Fruit fly (Drosophila melanogaster) whole organism, embryonic: Measurements from ENCODE around the gene Mtl.

Source experiments
- Abd-B ChIP-seq: fragments of 200-800 bp; sonication (Bioruptor generic); optimal IDR thresholded peaks from 2 replicates; lab custom pipeline; 2018; ENCODE audit warnings: missing biosample characterization, mild to moderate bottlenecking, missing genetic modification characterization, moderate library complexity
- Bteb2 ChIP-seq: fragments of 200-800 bp; sonication (Bioruptor generic); optimal IDR thresholded peaks from 2 replicates; lab custom pipeline; 2016; ENCODE audit warnings: missing biosample characterization, missing genetic modification characterization
- CG10959 ChIP-seq: fragments of 200-800 bp; sonication (Bioruptor generic); IDR thresholded peaks from 2 replicates; pipeline ENCODE4 v1.3.6; 2022; ENCODE audit warnings: missing biosample characterization, missing genetic modification characterization
- CG11398 ChIP-seq: fragments of 200-800 bp; sonication (Bioruptor generic); optimal IDR thresholded peaks from 2 replicates; lab custom pipeline; 2016; ENCODE audit warnings: missing biosample characterization, missing genetic modification characterization
- CG11504 ChIP-seq: fragments of 200-800 bp; sonication (Bioruptor generic); optimal IDR thresholded peaks from 3 replicates; lab custom pipeline; 2019; ENCODE audit warnings: missing biosample characterization, mild to moderate bottlenecking, missing genetic modification characterization, moderate library complexity
- CG11696 ChIP-seq: fragments of 200-800 bp; sonication (Bioruptor generic); IDR thresholded peaks from 2 replicates; pipeline ENCODE4 v1.3.6; 2022; ENCODE audit warnings: missing biosample characterization, missing genetic modification characterization
- CG12104 ChIP-seq: fragments of 200-800 bp; sonication (Bioruptor generic); optimal IDR thresholded peaks from 3 replicates; lab custom pipeline; 2016; ENCODE audit warnings: missing biosample characterization, missing genetic modification characterization
- CG12659 ChIP-seq: fragments of 200-800 bp; sonication (Bioruptor generic); optimal IDR thresholded peaks from 3 replicates; lab custom pipeline; 2017; ENCODE audit warnings: mild to moderate bottlenecking, missing biosample characterization, missing genetic modification reagents, missing genetic modification characterization
- CG12769 ChIP-seq: fragments of 200-800 bp; sonication (Bioruptor generic); optimal IDR thresholded peaks from 2 replicates; lab custom pipeline; 2019; ENCODE audit warnings: missing biosample characterization, mild to moderate bottlenecking, missing genetic modification characterization, moderate library complexity
- CG15269 ChIP-seq: fragments of 200-800 bp; sonication (Bioruptor generic); optimal IDR thresholded peaks from 2 replicates; lab custom pipeline; 2018; ENCODE audit warnings: missing biosample characterization, mild to moderate bottlenecking, missing genetic modification characterization, moderate library complexity
- CG1602 ChIP-seq: fragments of 200-800 bp; sonication (Bioruptor generic); optimal IDR thresholded peaks from 3 replicates; lab custom pipeline; 2016; ENCODE audit warnings: missing biosample characterization, missing genetic modification characterization
- CG17359 ChIP-seq: fragments of 200-800 bp; sonication (Bioruptor generic); optimal IDR thresholded peaks from 3 replicates; lab custom pipeline; 2018; ENCODE audit warnings: missing biosample characterization, mild to moderate bottlenecking, missing genetic modification characterization, moderate library complexity
- CG18619 ChIP-seq: fragments of 200-800 bp; sonication (Bioruptor generic); optimal IDR thresholded peaks from 3 replicates; lab custom pipeline; 2017; ENCODE audit warnings: missing biosample characterization, mild to moderate bottlenecking, missing genetic modification characterization
- CG3065 ChIP-seq: fragments of 200-800 bp; sonication (Bioruptor generic); optimal IDR thresholded peaks from 2 replicates; lab custom pipeline; 2016; ENCODE audit warnings: missing biosample characterization, missing genetic modification characterization
- CG3163 ChIP-seq: fragments of 200-800 bp; sonication (Bioruptor generic); optimal IDR thresholded peaks from 3 replicates; lab custom pipeline; 2016; ENCODE audit warnings: missing biosample characterization, missing genetic modification characterization
- CG3407 ChIP-seq: fragments of 200-800 bp; sonication (Bioruptor generic); optimal IDR thresholded peaks from 2 replicates; lab custom pipeline; 2018; ENCODE audit warnings: missing biosample characterization, mild to moderate bottlenecking, missing genetic modification characterization
- CG34224 ChIP-seq: fragments of 200-800 bp; sonication (Bioruptor generic); IDR thresholded peaks from 3 replicates; pipeline ENCODE4 v1.3.6; 2022; ENCODE audit warnings: missing biosample characterization, missing genetic modification characterization; ENCODE audit not compliant: partially characterized antibody
- CG3847 ChIP-seq: fragments of 200-800 bp; sonication (Bioruptor generic); IDR thresholded peaks from 2 replicates; pipeline ENCODE4 v1.3.6; 2022; ENCODE audit warnings: missing biosample characterization, missing genetic modification characterization
- CG5180 ChIP-seq: fragments of 200-800 bp; sonication (Bioruptor generic); optimal IDR thresholded peaks from 3 replicates; lab custom pipeline; 2017; ENCODE audit warnings: missing biosample characterization, missing genetic modification characterization, mild to moderate bottlenecking, moderate library complexity, missing genetic modification reagents
- CG7963 ChIP-seq: fragments of 200-800 bp; sonication (Bioruptor generic); IDR thresholded peaks from 3 replicates; pipeline ENCODE4 v1.3.6; 2022; ENCODE audit warnings: missing biosample characterization, missing genetic modification characterization; ENCODE audit not compliant: partially characterized antibody
- CrebB ChIP-seq: fragments of 200-800 bp; sonication (Bioruptor generic); optimal IDR thresholded peaks from 3 replicates; lab custom pipeline; 2018; ENCODE audit warnings: missing biosample characterization, mild to moderate bottlenecking, missing genetic modification characterization
- D19B ChIP-seq: fragments of 200-800 bp; sonication (Bioruptor generic); optimal IDR thresholded peaks from 2 replicates; lab custom pipeline; 2017; ENCODE audit warnings: missing biosample characterization, mild to moderate bottlenecking, missing genetic modification characterization
- Dip3 ChIP-seq: fragments of 200-800 bp; sonication (Bioruptor generic); optimal IDR thresholded peaks from 3 replicates; lab custom pipeline; 2016; ENCODE audit warnings: missing biosample characterization, missing genetic modification characterization
- HLH3B ChIP-seq: fragments of 200-800 bp; sonication (Bioruptor generic); IDR thresholded peaks from 2 replicates; pipeline ENCODE4 v1.3.6; 2022; ENCODE audit warnings: missing biosample characterization, missing genetic modification characterization
- MTF-1 ChIP-seq: fragments of 200-800 bp; sonication (Bioruptor generic); optimal IDR thresholded peaks from 2 replicates; lab custom pipeline; 2018; ENCODE audit warnings: missing biosample characterization, mild to moderate bottlenecking, missing genetic modification characterization, borderline replicate concordance
- Mad ChIP-seq: fragments of 200-800 bp; sonication (Bioruptor generic); optimal IDR thresholded peaks from 2 replicates; lab custom pipeline; 2016; ENCODE audit warnings: missing biosample characterization, missing genetic modification characterization
- Meics ChIP-seq: fragments of 200-800 bp; sonication (Bioruptor generic); optimal IDR thresholded peaks from 2 replicates; lab custom pipeline; 2017; ENCODE audit warnings: missing biosample characterization, mild to moderate bottlenecking, missing genetic modification characterization
- Myb ChIP-seq: fragments of 200-800 bp; sonication (Bioruptor generic); optimal IDR thresholded peaks from 2 replicates; lab custom pipeline; 2016; ENCODE audit warnings: missing biosample characterization, missing genetic modification characterization
- Ptx1 ChIP-seq: fragments of 200-800 bp; sonication (Bioruptor generic); IDR thresholded peaks from 2 replicates; pipeline ENCODE4 v1.3.6; 2022; ENCODE audit warnings: missing biosample characterization, missing genetic modification characterization
- Rfx ChIP-seq: fragments of 200-800 bp; sonication (Bioruptor generic); IDR thresholded peaks from 2 replicates; pipeline ENCODE4 v1.3.6; 2022; ENCODE audit warnings: missing biosample characterization, missing genetic modification characterization
- TFAM ChIP-seq: fragments of 200-800 bp; sonication (Bioruptor generic); optimal IDR thresholded peaks from 2 replicates; lab custom pipeline; 2017; ENCODE audit warnings: missing biosample characterization, missing genetic modification characterization, inconsistent platforms
- Xbp1 ChIP-seq: fragments of 200-800 bp; sonication (Bioruptor generic); optimal IDR thresholded peaks from 3 replicates; lab custom pipeline; 2016; ENCODE audit warnings: missing biosample characterization, mild to moderate bottlenecking, missing genetic modification characterization
- ap ChIP-seq: fragments of 200-800 bp; sonication (Bioruptor generic); IDR thresholded peaks from 2 replicates; pipeline ENCODE4 v1.3.6; 2022; ENCODE audit warnings: missing biosample characterization, missing genetic modification characterization
- ato ChIP-seq: fragments of 200-800 bp; sonication (Bioruptor generic); IDR thresholded peaks from 2 replicates; pipeline ENCODE4 v1.3.6; 2022; ENCODE audit warnings: missing biosample characterization, missing genetic modification characterization; ENCODE audit not compliant: partially characterized antibody
- crp ChIP-seq, 2 experiments: fragments of 200-800 bp; sonication (Bioruptor generic); optimal IDR thresholded peaks; 2 replicates in 1 of 2; 3 replicates in 1 of 2; lab custom pipeline; 2017; ENCODE audit warnings: missing biosample characterization in 2 of 2, missing genetic modification characterization in 2 of 2, mild to moderate bottlenecking in 1 of 2, moderate library complexity in 1 of 2
- eyg ChIP-seq: fragments of 200-800 bp; sonication (Bioruptor generic); optimal IDR thresholded peaks from 3 replicates; lab custom pipeline; 2016; ENCODE audit warnings: missing biosample characterization, missing genetic modification characterization
- fd3F ChIP-seq: fragments of 200-800 bp; sonication (Bioruptor generic); optimal IDR thresholded peaks from 2 replicates; lab custom pipeline; 2018; ENCODE audit warnings: missing biosample characterization, mild to moderate bottlenecking, missing genetic modification characterization, moderate library complexity
- fru ChIP-seq: fragments of >200 bp; optimal IDR thresholded peaks from 2 replicates; lab custom pipeline; 2017
- gcm ChIP-seq: fragments of 200-800 bp; sonication (Bioruptor generic); optimal IDR thresholded peaks from 2 replicates; lab custom pipeline; 2019; ENCODE audit warnings: missing biosample characterization, mild to moderate bottlenecking, missing genetic modification characterization, moderate library complexity
- gfzf ChIP-seq: fragments of 200-800 bp; sonication (Bioruptor generic); optimal IDR thresholded peaks from 2 replicates; lab custom pipeline; 2016; ENCODE audit warnings: missing biosample characterization, mild to moderate bottlenecking, missing genetic modification characterization, moderate library complexity
- ken ChIP-seq: fragments of 200-800 bp; sonication (Bioruptor generic); IDR thresholded peaks from 3 replicates; pipeline ENCODE4 v1.3.6; 2022; ENCODE audit warnings: missing biosample characterization, missing genetic modification characterization
- lbe ChIP-seq: fragments of 200-800 bp; sonication (Bioruptor generic); optimal IDR thresholded peaks from 2 replicates; lab custom pipeline; 2016; ENCODE audit warnings: missing biosample characterization, mild to moderate bottlenecking, missing genetic modification characterization
- luna ChIP-seq: fragments of 200-800 bp; sonication (Bioruptor generic); optimal IDR thresholded peaks from 2 replicates; lab custom pipeline; 2016; ENCODE audit warnings: missing biosample characterization, missing genetic modification characterization
- repo ChIP-seq: fragments of 200-800 bp; sonication (Bioruptor generic); optimal IDR thresholded peaks from 2 replicates; lab custom pipeline; 2016; ENCODE audit warnings: missing biosample characterization, missing genetic modification characterization
- run ChIP-seq: fragments of 200-800 bp; sonication (Bioruptor generic); optimal IDR thresholded peaks from 3 replicates; lab custom pipeline; 2018; ENCODE audit warnings: missing biosample characterization, mild to moderate bottlenecking, missing genetic modification characterization
- sisA ChIP-seq: fragments of 200-800 bp; sonication (Bioruptor generic); IDR thresholded peaks from 2 replicates; pipeline ENCODE4 v1.3.6; 2022; ENCODE audit warnings: missing biosample characterization, missing genetic modification characterization
- slou ChIP-seq: fragments of 200-800 bp; sonication (Bioruptor generic); optimal IDR thresholded peaks from 3 replicates; lab custom pipeline; 2016; ENCODE audit warnings: missing biosample characterization, missing genetic modification characterization
- tll ChIP-seq, 2 experiments: fragments of 200-800 bp in 1 of 2; fragments of >200 bp in 1 of 2; sonication (Bioruptor generic) in 1 of 2; optimal IDR thresholded peaks; 2 replicates each; lab custom pipeline; 2017 to 2019; ENCODE audit warnings: missing biosample characterization in 2 of 2, missing genetic modification characterization in 2 of 2, mild to moderate bottlenecking in 1 of 2, moderate library complexity in 1 of 2
- zf30C ChIP-seq: fragments of 200-800 bp; sonication (Bioruptor generic); optimal IDR thresholded peaks from 3 replicates; lab custom pipeline; 2018; ENCODE audit warnings: missing biosample characterization, mild to moderate bottlenecking, missing genetic modification characterization
- zfh2 ChIP-seq: fragments of 200-800 bp; sonication (Bioruptor generic); optimal IDR thresholded peaks from 2 replicates; lab custom pipeline; 2016; ENCODE audit warnings: missing biosample characterization, missing genetic modification characterization

The Mtl gene

dm6 chr3R:27636010-27636584 lies at the start of gene Mtl, which contains the start of gene CG5611 (continued):
- TF ChIP-seq repo (peak; percentile 96), CG12659 (peak; percentile 100), CG18619 (peak; percentile 100), luna (GFP tag; lab: Kevin White, UChicago) (peak; percentile 93), CG12104 (GFP tag; lab: Kevin White, UChicago) (peak; percentile 99), CG15269 (tag; lab: Kevin White, UChicago) (peak; percentile 100), CG7963 (GFP tag; lab: Robert Waterston, UW) (no peak; the same call in 2 of the 3 replicates), Bteb2 (GFP tag; lab: Kevin White, UChicago) (peak; percentile 99), Meics (GFP tag; lab: Kevin White, UChicago) (peak; percentile 100), CG10959 (GFP tag; lab: Robert Waterston, UW) (peak; percentile 100), gcm (GFP tag; lab: Kevin White, UChicago) (peak; percentile 99), CG3163 (GFP tag; lab: Kevin White, UChicago) (peak; percentile 81), CG1602 (peak; percentile 100), MTF-1 (GFP tag; lab: Kevin White, UChicago) (peak; percentile 99), HLH3B (peak; percentile 100), D19B (peak; percentile 98), CG34224 (GFP tag; lab: Robert Waterston, UW) (no peak), Ptx1 (GFP tag; lab: Robert Waterston, UW) (peak; percentile 100), CG3407 (peak; percentile 99), Myb (peak; percentile 84), CrebB (tag; lab: Kevin White, UChicago) (peak; percentile 99), run (tag; lab: Kevin White, UChicago) (peak; percentile 99), CG11398 (GFP tag; lab: Kevin White, UChicago) (peak; percentile 88), gfzf (GFP tag; lab: Kevin White, UChicago) (peak; percentile 29), CG11696 (GFP tag; lab: Robert Waterston, UW) (peak; percentile 98), fd3F (GFP tag; lab: Kevin White, UChicago) (peak; percentile 100), CG12769 (tag; lab: Kevin White, UChicago) (peak; percentile 100), CG17359 (tag; lab: Kevin White, UChicago) (peak; percentile 100), eyg (peak; percentile 88), CG3847 (peak; percentile 100), zfh2 (GFP tag; lab: Kevin White, UChicago) (peak; percentile 99), TFAM (GFP tag; lab: Kevin White, UChicago) (peak; percentile 95), CG11504 (peak; percentile 99), zf30C (peak; percentile 56), ap (GFP tag; lab: Robert Waterston, UW) (peak; percentile 100), Mad (peak; percentile 99), Rfx (peak; percentile 100), CG5180 (GFP tag; lab: Kevin White, UChicago) (peak; percentile 94), CG3065 (GFP tag; lab: Kevin White, UChicago) (peak; percentile 99), ato (GFP tag; lab: Robert Waterston, UW) (no peak), fru (lab: Kevin White, UChicago) (no peak), lbe (GFP tag; lab: Kevin White, UChicago) (peak; percentile 98), crp (GFP tag; optimal IDR thresholded peaks at IDR 0.05; lab: Kevin White, UChicago) (peak; percentile 26 to 80), Dip3 (GFP tag; lab: Kevin White, UChicago) (peak; percentile 98), sisA (GFP tag; lab: Robert Waterston, UW) (peak; percentile 100), Xbp1 (GFP tag; lab: Kevin White, UChicago) (peak; percentile 100), ken (GFP tag; lab: Robert Waterston, UW) (peak; percentile 100), tll (GFP tag; optimal IDR thresholded peaks at IDR 0.05; lab: Kevin White, UChicago) (peak; percentile 11 to 87), Abd-B (peak; percentile 100), slou (GFP tag; lab: Kevin White, UChicago) (peak; percentile 100)
